Worm (Caenorhabditis elegans) whole organism, late embryonic: ENCODE measurements around the gene gst-18.

Experiments used
- C38D4.7 ChIP-seq: fragments of 200-800 bp; sonication (Bioruptor generic); optimal IDR thresholded peaks from 2 replicates; lab custom pipeline; 2018; ENCODE audit warnings: mild to moderate bottlenecking, missing genetic modification characterization, moderate library complexity, missing compliant biosample characterization
- F13H6.1 ChIP-seq: sonication (generic microtip); optimal IDR thresholded peaks from 2 replicates; lab custom pipeline; 2016; ENCODE audit warnings: missing genetic modification characterization, missing compliant biosample characterization
- K09A11.1 ChIP-seq: sonication (generic microtip); optimal IDR thresholded peaks from 2 replicates; lab custom pipeline; 2017; ENCODE audit warnings: antibody characterized with exemption, mild to moderate bottlenecking, missing genetic modification characterization, missing compliant biosample characterization; ENCODE audit not compliant: insufficient read depth
- Y22D7AL.16 ChIP-seq: sonication (generic microtip); optimal IDR thresholded peaks from 2 replicates; lab custom pipeline; 2016; ENCODE audit warnings: missing genetic modification characterization, missing compliant biosample characterization
- ceh-14 ChIP-seq: sonication (generic microtip); optimal IDR thresholded peaks from 2 replicates; lab custom pipeline; 2016; ENCODE audit warnings: missing genotype, missing genetic modification characterization, missing compliant biosample characterization
- ceh-18 ChIP-seq: sonication (generic microtip); optimal IDR thresholded peaks from 2 replicates; lab custom pipeline; 2016; ENCODE audit warnings: missing genetic modification characterization, missing compliant biosample characterization
- ceh-2 ChIP-seq: sonication (generic microtip); optimal IDR thresholded peaks from 2 replicates; lab custom pipeline; 2016; ENCODE audit warnings: missing genotype, missing genetic modification characterization, missing compliant biosample characterization
- ceh-24 ChIP-seq: sonication (generic microtip); optimal IDR thresholded peaks from 2 replicates; lab custom pipeline; 2016; ENCODE audit warnings: mild to moderate bottlenecking, missing genetic modification characterization, missing compliant biosample characterization
- ceh-30 ChIP-seq: fragments of 150-350 bp; optimal IDR thresholded peaks from 2 replicates; lab custom pipeline; 2014; ENCODE audit warnings: missing biosample characterization, missing genetic modification characterization
- ceh-6 ChIP-seq: fragments of 200-800 bp; sonication (Bioruptor generic); optimal IDR thresholded peaks from 2 replicates; lab custom pipeline; 2018; ENCODE audit warnings: mild to moderate bottlenecking, missing genetic modification characterization, missing compliant biosample characterization
- ceh-9 ChIP-seq: sonication (generic microtip); optimal IDR thresholded peaks from 2 replicates; lab custom pipeline; 2016; ENCODE audit warnings: mild to moderate bottlenecking, missing genetic modification characterization, inconsistent platforms, missing compliant biosample characterization
- che-1 ChIP-seq: sonication (generic microtip); optimal IDR thresholded peaks from 2 replicates; lab custom pipeline; 2016; ENCODE audit warnings: mild to moderate bottlenecking, missing genetic modification characterization, missing compliant biosample characterization
- dve-1 ChIP-seq: sonication (generic microtip); optimal IDR thresholded peaks from 2 replicates; lab custom pipeline; 2017; ENCODE audit warnings: antibody characterized with exemption, mild to moderate bottlenecking, missing genetic modification characterization, missing compliant biosample characterization
- elt-2 ChIP-seq: sonication (generic microtip); optimal IDR thresholded peaks from 2 replicates; lab custom pipeline; 2016; ENCODE audit warnings: missing genetic modification reagents, missing genetic modification characterization, missing compliant biosample characterization
- elt-4 ChIP-seq: sonication (generic microtip); optimal IDR thresholded peaks from 2 replicates; lab custom pipeline; 2016; ENCODE audit warnings: missing genetic modification characterization, missing compliant biosample characterization
- ets-4 ChIP-seq: sonication (generic microtip); optimal IDR thresholded peaks from 2 replicates; lab custom pipeline; 2016; ENCODE audit warnings: missing genetic modification characterization, missing compliant biosample characterization
- fax-1 ChIP-seq: sonication (generic microtip); optimal IDR thresholded peaks from 2 replicates; lab custom pipeline; 2016; ENCODE audit warnings: missing genotype, missing genetic modification characterization, missing compliant biosample characterization
- fkh-6 ChIP-seq: sonication (generic microtip); optimal IDR thresholded peaks from 2 replicates; lab custom pipeline; 2016; ENCODE audit warnings: missing genetic modification characterization, missing compliant biosample characterization
- hlh-15 ChIP-seq: sonication (generic microtip); optimal IDR thresholded peaks from 2 replicates; lab custom pipeline; 2016; ENCODE audit warnings: missing genetic modification characterization, missing compliant biosample characterization
- hlh-30 ChIP-seq: sonication (generic microtip); optimal IDR thresholded peaks from 2 replicates; lab custom pipeline; 2017; ENCODE audit warnings: antibody characterized with exemption, missing genetic modification characterization, missing compliant biosample characterization; ENCODE audit not compliant: insufficient read depth
- hlh-6 ChIP-seq: sonication (generic microtip); optimal IDR thresholded peaks from 2 replicates; lab custom pipeline; 2016; ENCODE audit warnings: missing genotype, missing genetic modification characterization, missing compliant biosample characterization
- hlh-8 ChIP-seq: sonication (generic microtip); optimal IDR thresholded peaks from 2 replicates; lab custom pipeline; 2016; ENCODE audit warnings: missing genotype, missing genetic modification characterization, missing compliant biosample characterization
- lim-6 ChIP-seq: sonication (generic microtip); optimal IDR thresholded peaks from 2 replicates; lab custom pipeline; 2016; ENCODE audit warnings: missing genetic modification characterization, missing compliant biosample characterization
- madf-2 ChIP-seq: sonication (generic microtip); optimal IDR thresholded peaks from 2 replicates; lab custom pipeline; 2017; ENCODE audit warnings: missing genetic modification characterization, missing compliant biosample characterization
- mec-3 ChIP-seq: sonication (generic microtip); optimal IDR thresholded peaks from 2 replicates; lab custom pipeline; 2016; ENCODE audit warnings: borderline replicate concordance, missing genetic modification characterization, missing compliant biosample characterization
- nfya-1 ChIP-seq: sonication (generic microtip); optimal IDR thresholded peaks from 2 replicates; lab custom pipeline; 2017; ENCODE audit warnings: missing genetic modification characterization, mild to moderate bottlenecking, missing compliant biosample characterization, antibody characterized with exemption, moderate library complexity
- odd-2 ChIP-seq: sonication (generic microtip); optimal IDR thresholded peaks from 2 replicates; lab custom pipeline; 2017; ENCODE audit warnings: antibody characterized with exemption, mild to moderate bottlenecking, missing genetic modification characterization, missing compliant biosample characterization
- pax-1 ChIP-seq: fragments of 150-350 bp; optimal IDR thresholded peaks from 2 replicates; lab custom pipeline; 2014; ENCODE audit warnings: missing biosample characterization, missing genetic modification characterization
- pha-4 ChIP-seq: fragments of 150-350 bp; optimal IDR thresholded peaks from 2 replicates; lab custom pipeline; 2018; ENCODE audit warnings: missing biosample characterization, missing genetic modification reagents, missing genetic modification characterization
- ref-2 ChIP-seq: sonication (generic microtip); optimal IDR thresholded peaks from 2 replicates; lab custom pipeline; 2016; ENCODE audit warnings: missing genetic modification characterization, missing compliant biosample characterization
- rnt-1 ChIP-seq: sonication (generic microtip); optimal IDR thresholded peaks from 2 replicates; lab custom pipeline; 2016; ENCODE audit warnings: missing genetic modification characterization, missing compliant biosample characterization
- syd-9 ChIP-seq: sonication (generic microtip); optimal IDR thresholded peaks from 2 replicates; lab custom pipeline; 2016; ENCODE audit warnings: mild to moderate bottlenecking, missing genetic modification characterization, moderate library complexity, missing compliant biosample characterization
- unc-86 ChIP-seq: sonication (generic microtip); optimal IDR thresholded peaks from 2 replicates; lab custom pipeline; 2016; ENCODE audit warnings: missing genetic modification characterization, missing compliant biosample characterization
- ztf-16 ChIP-seq: sonication (generic microtip); optimal IDR thresholded peaks from 2 replicates; lab custom pipeline; 2017; ENCODE audit warnings: missing genetic modification characterization, missing compliant biosample characterization

The gst-18 gene

ce11 chrII:13640210-13640609 lies 9.5 kb upstream of the gst-18 start:
- no peak for TF ChIP-seq pax-1 (tag; lab: Kevin White, UChicago)
- TF ChIP-seq hlh-30 (tag; lab: Kevin White, UChicago) = peak; percentile 12

ce11 chrII:13638576-13638975 lies 7.9 kb upstream of the gst-18 start:
- TF ChIP-seq madf-2 (tag; lab: Kevin White, UChicago) (no peak), K09A11.1 (no peak), ceh-30 (tag; lab: Kevin White, UChicago) (no peak), ceh-24 (tag; lab: Kevin White, UChicago) (no peak), ceh-6 (no peak), elt-2 (tag; lab: Kevin White, UChicago) (peak; percentile 71), ceh-14 (tag; lab: Kevin White, UChicago) (no peak)

ce11 chrII:13637941-13638489 lies 7.3 kb upstream of the gst-18 start, which contains the start of gene phdh-1:
phdh-1 (minus strand) TSS chrII:13638480.
- no peak for TF ChIP-seq hlh-6
- TF ChIP-seq ztf-16 (tag; lab: Kevin White, UChicago) = no peak
- TF ChIP-seq ceh-24 (tag; lab: Kevin White, UChicago) = no peak
- TF ChIP-seq C38D4.7 (GFP tag; lab: Kevin White, UChicago) = no peak
- no peak for TF ChIP-seq madf-2 (tag; lab: Kevin White, UChicago)
- no peak for TF ChIP-seq mec-3 (tag; lab: Kevin White, UChicago)
- TF ChIP-seq odd-2 (tag; lab: Kevin White, UChicago) = no peak
- no peak for TF ChIP-seq elt-4
- TF ChIP-seq hlh-8 (tag; lab: Kevin White, UChicago) = no peak
- TF ChIP-seq nfya-1 (tag; lab: Kevin White, UChicago) = no peak
- TF ChIP-seq ceh-18 = no peak
- TF ChIP-seq pha-4 (tag; lab: Kevin White, UChicago) = no peak
- TF ChIP-seq lim-6 (tag; lab: Kevin White, UChicago) = no peak
- no peak for TF ChIP-seq unc-86

- TF ChIP-seq fax-1 (tag; lab: Kevin White, UChicago) (no peak), syd-9 (tag; lab: Kevin White, UChicago) (no peak), che-1 (tag; lab: Kevin White, UChicago) (no peak), hlh-15 (tag; lab: Kevin White, UChicago) (no peak), C38D4.7 (GFP tag; lab: Kevin White, UChicago) (no peak), pax-1 (tag; lab: Kevin White, UChicago) (no peak), ceh-2 (tag; lab: Kevin White, UChicago) (no peak), fkh-6 (tag; lab: Kevin White, UChicago) (no peak), odd-2 (tag; lab: Kevin White, UChicago) (no peak), pha-4 (tag; lab: Kevin White, UChicago) (no peak), nfya-1 (tag; lab: Kevin White, UChicago) (no peak), dve-1 (no peak), hlh-6 (no peak), Y22D7AL.16 (tag; lab: Kevin White, UChicago) (no peak), F13H6.1 (no peak), ets-4 (tag; lab: Kevin White, UChicago) (no peak), rnt-1 (no peak)
Measured at ce11 chrII:13637464-13637863, 6.8 kb upstream of the gst-18 start.

ce11 chrII:13636596-13636995 lies 5.9 kb upstream of the gst-18 start:
- TF ChIP-seq ref-2 (tag; lab: Kevin White, UChicago) = no peak
- no peak for TF ChIP-seq hlh-30 (tag; lab: Kevin White, UChicago)
- TF ChIP-seq ceh-9 (tag; lab: Kevin White, UChicago) = no peak
